Fruit fly (Drosophila melanogaster) whole organism, prepupa: ENCODE results near the gene CG17601.

Experiments used
- CG10669 ChIP-seq: fragments of 200-800 bp; sonication (Bioruptor generic); optimal IDR thresholded peaks from 3 replicates; lab custom pipeline; 2018; ENCODE audit warnings: missing biosample characterization, mild to moderate bottlenecking, missing genetic modification characterization, moderate library complexity
- CG11294 ChIP-seq: fragments of 200-800 bp; sonication (Bioruptor generic); IDR thresholded peaks from 2 replicates; pipeline ENCODE4 v1.3.6; 2022; ENCODE audit warnings: missing biosample characterization, missing genetic modification characterization
- CG11762 ChIP-seq: fragments of 200-800 bp; sonication (Bioruptor generic); optimal IDR thresholded peaks from 3 replicates; lab custom pipeline; 2016; ENCODE audit warnings: missing biosample characterization, missing genetic modification characterization; ENCODE audit not compliant: insufficient read depth
- CG15336 ChIP-seq: fragments of 200-800 bp; sonication (Bioruptor generic); IDR thresholded peaks from 2 replicates; pipeline ENCODE4 v1.3.6; 2022; ENCODE audit warnings: missing biosample characterization, missing genetic modification characterization
- CG16779 ChIP-seq: fragments of 200-800 bp; sonication (Bioruptor generic); optimal IDR thresholded peaks from 3 replicates; lab custom pipeline; 2017; ENCODE audit warnings: missing biosample characterization, mild to moderate bottlenecking, missing genetic modification characterization
- CG3032 ChIP-seq: fragments of 200-800 bp; optimal IDR thresholded peaks from 2 replicates; lab custom pipeline; 2019; ENCODE audit warnings: missing biosample characterization, mild to moderate bottlenecking, missing genetic modification characterization, moderate library complexity
- CG31627 ChIP-seq: fragments of 200-800 bp; sonication (Bioruptor generic); optimal IDR thresholded peaks from 3 replicates; lab custom pipeline; 2016; ENCODE audit warnings: missing biosample characterization, missing genetic modification characterization
- CG34406 ChIP-seq: fragments of 200-800 bp; sonication (Bioruptor generic); optimal IDR thresholded peaks from 3 replicates; lab custom pipeline; 2016; ENCODE audit warnings: missing biosample characterization, missing genetic modification characterization
- CG4318 ChIP-seq: fragments of 200-800 bp; sonication (Bioruptor generic); optimal IDR thresholded peaks from 3 replicates; lab custom pipeline; 2017; ENCODE audit warnings: missing biosample characterization, mild to moderate bottlenecking, missing genetic modification characterization
- CG6163 ChIP-seq: fragments of 200-800 bp; sonication (Bioruptor generic); IDR thresholded peaks from 3 replicates; pipeline ENCODE4 v1.3.6; 2022; ENCODE audit warnings: missing biosample characterization, missing genetic modification characterization
- CG6276 ChIP-seq: fragments of 200-800 bp; sonication (Bioruptor generic); optimal IDR thresholded peaks from 2 replicates; lab custom pipeline; 2017; ENCODE audit warnings: missing biosample characterization, mild to moderate bottlenecking, missing genetic modification characterization
- CG6792 ChIP-seq: fragments of 200-800 bp; sonication (Bioruptor generic); optimal IDR thresholded peaks from 3 replicates; lab custom pipeline; 2016; ENCODE audit warnings: missing biosample characterization, missing genetic modification characterization
- CG6854 ChIP-seq: fragments of 200-800 bp; sonication (Bioruptor generic); optimal IDR thresholded peaks from 2 replicates; lab custom pipeline; 2017; ENCODE audit warnings: missing biosample characterization, mild to moderate bottlenecking, missing genetic modification characterization
- CG7368 ChIP-seq: fragments of 200-800 bp; sonication (Bioruptor generic); optimal IDR thresholded peaks from 3 replicates; lab custom pipeline; 2016; ENCODE audit warnings: missing biosample characterization, missing genetic modification characterization
- CG8119 ChIP-seq: fragments of 200-800 bp; sonication (Bioruptor generic); IDR thresholded peaks from 3 replicates; pipeline ENCODE4 v1.3.6; 2022; ENCODE audit warnings: missing biosample characterization, missing genetic modification characterization
- CG8319 ChIP-seq: fragments of 200-800 bp; sonication (Bioruptor generic); optimal IDR thresholded peaks from 3 replicates; lab custom pipeline; 2016; ENCODE audit warnings: missing biosample characterization, missing genetic modification characterization
- CG8632 ChIP-seq: fragments of 200-800 bp; sonication (Bioruptor generic); optimal IDR thresholded peaks from 3 replicates; lab custom pipeline; 2016; ENCODE audit warnings: missing biosample characterization, missing genetic modification characterization
- CG9139 ChIP-seq: fragments of 200-800 bp; sonication (Bioruptor generic); optimal IDR thresholded peaks from 3 replicates; lab custom pipeline; 2017; ENCODE audit warnings: missing biosample characterization, mild to moderate bottlenecking, missing genetic modification characterization
- Eip78C ChIP-seq: fragments of 200-800 bp; sonication (Bioruptor generic); peaks from one replicate; lab custom pipeline; 2016; ENCODE audit warnings: missing biosample characterization, missing genetic modification characterization
- Eip93F ChIP-seq: fragments of 200-800 bp; sonication (Bioruptor generic); optimal IDR thresholded peaks from 2 replicates; lab custom pipeline; 2016; ENCODE audit warnings: missing biosample characterization, mild to moderate bottlenecking, missing genetic modification characterization
- Ets96B ChIP-seq: fragments of 200-800 bp; optimal IDR thresholded peaks from 2 replicates; lab custom pipeline; 2019; ENCODE audit warnings: missing biosample characterization, mild to moderate bottlenecking, missing genetic modification characterization, moderate library complexity
- Hr38 ChIP-seq: sonication (Bioruptor generic); optimal IDR thresholded peaks from 2 replicates; lab custom pipeline; 2016; ENCODE audit warnings: missing biosample characterization, missing genetic modification characterization
- Hr4 ChIP-seq: fragments of 200-800 bp; sonication (Bioruptor generic); optimal IDR thresholded peaks from 3 replicates; lab custom pipeline; 2016; ENCODE audit warnings: missing biosample characterization, missing genetic modification characterization
- Met ChIP-seq: fragments of 200-800 bp; sonication (Bioruptor generic); optimal IDR thresholded peaks from 3 replicates; lab custom pipeline; 2016; ENCODE audit warnings: missing biosample characterization, missing genetic modification characterization
- OdsH ChIP-seq: fragments of 200-800 bp; sonication (Bioruptor generic); optimal IDR thresholded peaks from 3 replicates; lab custom pipeline; 2016; ENCODE audit warnings: missing biosample characterization, missing genetic modification characterization
- Smox ChIP-seq: fragments of 200-800 bp; sonication (Bioruptor generic); optimal IDR thresholded peaks from 3 replicates; lab custom pipeline; 2016; ENCODE audit warnings: missing biosample characterization, missing genetic modification characterization
- Sox102F ChIP-seq: fragments of 200-800 bp; sonication (Bioruptor generic); optimal IDR thresholded peaks from 2 replicates; lab custom pipeline; 2016; ENCODE audit warnings: missing biosample characterization, mild to moderate bottlenecking, missing genetic modification characterization
- Sox14 ChIP-seq: fragments of 200-800 bp; sonication (Bioruptor generic); optimal IDR thresholded peaks from 3 replicates; lab custom pipeline; 2016; ENCODE audit warnings: missing biosample characterization, missing genetic modification characterization
- Sox15 ChIP-seq: fragments of 200-800 bp; sonication (Bioruptor generic); optimal IDR thresholded peaks from 3 replicates; lab custom pipeline; 2016; ENCODE audit warnings: missing biosample characterization, missing genetic modification characterization
- cyc ChIP-seq: fragments of 200-800 bp; sonication (Bioruptor generic); optimal IDR thresholded peaks from 3 replicates; lab custom pipeline; 2016; ENCODE audit warnings: missing biosample characterization, missing genetic modification characterization
- dsx ChIP-seq: fragments of 200-800 bp; optimal IDR thresholded peaks from 3 replicates; lab custom pipeline; 2019; ENCODE audit warnings: missing biosample characterization, mild to moderate bottlenecking, missing genetic modification characterization, moderate library complexity; ENCODE audit not compliant: poor library complexity, severe bottlenecking
- eg ChIP-seq: fragments of 200-800 bp; sonication (Bioruptor generic); IDR thresholded peaks from 3 replicates; pipeline ENCODE4 v1.3.6; 2022; ENCODE audit warnings: missing biosample characterization, missing genetic modification characterization
- esn ChIP-seq: fragments of 200-800 bp; sonication (Bioruptor generic); optimal IDR thresholded peaks from 2 replicates; lab custom pipeline; 2016; ENCODE audit warnings: missing biosample characterization, mild to moderate bottlenecking, missing genetic modification characterization, moderate library complexity
- fkh ChIP-seq: fragments of 200-800 bp; sonication (Bioruptor generic); optimal IDR thresholded peaks from 3 replicates; lab custom pipeline; 2017; ENCODE audit warnings: missing biosample characterization, mild to moderate bottlenecking, missing genetic modification characterization, moderate library complexity
- lz ChIP-seq: fragments of 200-800 bp; sonication (Bioruptor generic); optimal IDR thresholded peaks from 3 replicates; lab custom pipeline; 2016; ENCODE audit warnings: missing biosample characterization, missing genetic modification characterization
- salr ChIP-seq, 2 experiments: fragments of 200-800 bp; sonication (Bioruptor generic); optimal IDR thresholded peaks; 3 replicates each; lab custom pipeline; 2016 to 2018; ENCODE audit warnings: missing biosample characterization in 2 of 2, missing genetic modification characterization in 2 of 2, mild to moderate bottlenecking in 1 of 2
- spab ChIP-seq: fragments of 200-800 bp; sonication (Bioruptor generic); optimal IDR thresholded peaks from 2 replicates; lab custom pipeline; 2017; ENCODE audit warnings: missing biosample characterization, mild to moderate bottlenecking, missing genetic modification characterization, missing genetic modification reagents
- ss ChIP-seq, 2 experiments: fragments of 200-800 bp; sonication (Bioruptor generic); optimal IDR thresholded peaks; 2 replicates in 1 of 2; 3 replicates in 1 of 2; lab custom pipeline; 2017 to 2018; ENCODE audit warnings: mild to moderate bottlenecking in 2 of 2, missing biosample characterization in 2 of 2, missing genetic modification characterization in 2 of 2, moderate library complexity in 1 of 2

Gene CG17601

dm6 chrX:22546797-22547196 is at the start of gene CG17601:
TSS of gene CG17601 (plus strand) at chrX:22547097.
- no peak for TF ChIP-seq Hr4 (GFP tag; lab: Kevin White, UChicago)
- TF ChIP-seq OdsH, result no peak
- no peak for TF ChIP-seq Ets96B (tag; lab: Kevin White, UChicago)
- no peak for TF ChIP-seq CG10669
- TF ChIP-seq CG9139 (GFP tag; lab: Kevin White, UChicago), result no peak
- no peak for TF ChIP-seq CG6276
- TF ChIP-seq salr (GFP tag; optimal IDR thresholded peaks at IDR 0.05; lab: Kevin White, UChicago), result no peak
- no peak for TF ChIP-seq Met (GFP tag; lab: Kevin White, UChicago)
- no peak for TF ChIP-seq Smox (GFP tag; lab: Kevin White, UChicago)
- no peak for TF ChIP-seq Sox102F (GFP tag; lab: Kevin White, UChicago)
- TF ChIP-seq CG6792 (GFP tag; lab: Kevin White, UChicago), result no peak
- TF ChIP-seq CG8632 (GFP tag; lab: Kevin White, UChicago), result no peak
- TF ChIP-seq eg (GFP tag; lab: Robert Waterston, UW), result no peak
- TF ChIP-seq dsx (GFP tag; lab: Kevin White, UChicago), result no peak

- TF ChIP-seq esn (GFP tag; lab: Kevin White, UChicago), result no peak
- no peak for TF ChIP-seq CG11762 (GFP tag; lab: Kevin White, UChicago)
- TF ChIP-seq CG15336 (GFP tag; lab: Robert Waterston, UW), result no peak
- TF ChIP-seq CG3032, result no peak
- TF ChIP-seq ss (GFP tag; optimal IDR thresholded peaks at IDR 0.05; lab: Kevin White, UChicago), result no peak
- no peak for TF ChIP-seq CG8119 (GFP tag; lab: Robert Waterston, UW)
- TF ChIP-seq CG31627 (GFP tag; lab: Kevin White, UChicago), result no peak
- TF ChIP-seq OdsH, result no peak
- no peak for TF ChIP-seq spab (GFP tag; lab: Kevin White, UChicago)
- no peak for TF ChIP-seq CG6276
- TF ChIP-seq Sox102F (GFP tag; lab: Kevin White, UChicago), result no peak
- TF ChIP-seq lz, result no peak
- TF ChIP-seq CG8632 (GFP tag; lab: Kevin White, UChicago), result no peak
- TF ChIP-seq CG4318 (GFP tag; lab: Kevin White, UChicago), result no peak
- TF ChIP-seq CG8319 (GFP tag; lab: Kevin White, UChicago), result no peak
- no peak for TF ChIP-seq Sox14 (GFP tag; lab: Kevin White, UChicago)
- no peak for TF ChIP-seq cyc (GFP tag; lab: Kevin White, UChicago)
- no peak for TF ChIP-seq CG16779 (tag; lab: Kevin White, UChicago)
- no peak for TF ChIP-seq CG34406
- TF ChIP-seq CG6854 (GFP tag; lab: Kevin White, UChicago), result no peak
These were observed 47.3 kb upstream of the CG17601 start for dm6 chrX:22499557-22499956.

- no peak for TF ChIP-seq Hr38 (GFP tag; lab: Kevin White, UChicago)
- TF ChIP-seq Eip78C, result no peak
- no peak for TF ChIP-seq OdsH
- TF ChIP-seq Sox14 (GFP tag; lab: Kevin White, UChicago), result no peak
- TF ChIP-seq Hr4 (GFP tag; lab: Kevin White, UChicago), result no peak
- no peak for TF ChIP-seq CG15336 (GFP tag; lab: Robert Waterston, UW)
- no peak for TF ChIP-seq CG11294 (GFP tag; lab: Robert Waterston, UW)
- no peak for TF ChIP-seq CG31627 (GFP tag; lab: Kevin White, UChicago)
- TF ChIP-seq Sox15, result no peak
- TF ChIP-seq ss (GFP tag; optimal IDR thresholded peaks at IDR 0.05; lab: Kevin White, UChicago), result no peak
- TF ChIP-seq CG8632 (GFP tag; lab: Kevin White, UChicago), result no peak
- TF ChIP-seq Eip93F (GFP tag; lab: Kevin White, UChicago), result no peak
- no peak for TF ChIP-seq CG7368 (GFP tag; lab: Kevin White, UChicago)
- TF ChIP-seq Met (GFP tag; lab: Kevin White, UChicago), result no peak
- no peak for TF ChIP-seq CG6163
- TF ChIP-seq fkh (GFP tag; lab: Kevin White, UChicago), result no peak
These were observed 44.7 kb upstream of the CG17601 start for dm6 chrX:22502225-22502624.
